Fruit fly (Drosophila melanogaster) whole organism, embryonic: ENCODE data around the gene VhaM9.7-c.

Source experiments
- Asciz ChIP-seq: fragments of 200-800 bp; sonication (Bioruptor generic); optimal IDR thresholded peaks from 2 replicates; lab custom pipeline; 2017; ENCODE audit warnings: missing biosample characterization, mild to moderate bottlenecking, missing genetic modification characterization, missing genetic modification reagents
- Atf3 ChIP-seq: fragments of 200-800 bp; sonication (Bioruptor generic); optimal IDR thresholded peaks from 3 replicates; lab custom pipeline; 2016; ENCODE audit warnings: missing biosample characterization, missing genetic modification characterization
- Bdp1 ChIP-seq: fragments of 200-800 bp; sonication (Bioruptor generic); optimal IDR thresholded peaks from 3 replicates; lab custom pipeline; 2016; ENCODE audit warnings: missing biosample characterization, missing genetic modification characterization
- CG10462 ChIP-seq: fragments of 200-800 bp; sonication (Bioruptor generic); optimal IDR thresholded peaks from 2 replicates; lab custom pipeline; 2016; ENCODE audit warnings: missing biosample characterization, missing genetic modification characterization
- CG10979 ChIP-seq: fragments of 200-800 bp; sonication (Bioruptor generic); optimal IDR thresholded peaks from 2 replicates; lab custom pipeline; 2018; ENCODE audit warnings: missing biosample characterization, mild to moderate bottlenecking, missing genetic modification characterization, moderate library complexity
- CG11085 ChIP-seq: fragments of 200-800 bp; sonication (Bioruptor generic); IDR thresholded peaks from 2 replicates; pipeline ENCODE4 v1.3.6; 2022; ENCODE audit warnings: missing biosample characterization, missing genetic modification characterization
- CG11093 ChIP-seq: fragments of 200-800 bp; sonication (Bioruptor generic); IDR thresholded peaks from 3 replicates; pipeline ENCODE4 v1.3.6; 2022; ENCODE audit warnings: missing biosample characterization, missing genetic modification characterization
- CG13287 ChIP-seq: fragments of 200-800 bp; sonication (Bioruptor generic); IDR thresholded peaks from 2 replicates; pipeline ENCODE4 v1.3.6; 2022; ENCODE audit warnings: missing biosample characterization, missing genetic modification characterization; ENCODE audit not compliant: partially characterized antibody
- CG14860 ChIP-seq: fragments of 200-800 bp; sonication (Bioruptor generic); IDR thresholded peaks from 3 replicates; pipeline ENCODE4 v1.3.6; 2022; ENCODE audit warnings: missing biosample characterization, missing genetic modification characterization; ENCODE audit not compliant: partially characterized antibody
- CG1832 ChIP-seq: fragments of 200-800 bp; sonication (Bioruptor generic); optimal IDR thresholded peaks from 2 replicates; lab custom pipeline; 2017; ENCODE audit warnings: missing biosample characterization, mild to moderate bottlenecking, missing genetic modification characterization, inconsistent platforms
- CG2875 ChIP-seq: fragments of 200-800 bp; sonication (Bioruptor generic); optimal IDR thresholded peaks from 2 replicates; lab custom pipeline; 2017; ENCODE audit warnings: missing biosample characterization, mild to moderate bottlenecking, missing genetic modification characterization, missing genetic modification reagents
- CG34224 ChIP-seq: fragments of 200-800 bp; sonication (Bioruptor generic); IDR thresholded peaks from 3 replicates; pipeline ENCODE4 v1.3.6; 2022; ENCODE audit warnings: missing biosample characterization, missing genetic modification characterization; ENCODE audit not compliant: partially characterized antibody
- CG4328 ChIP-seq: fragments of 200-800 bp; sonication (Bioruptor generic); optimal IDR thresholded peaks from 3 replicates; lab custom pipeline; 2017; ENCODE audit warnings: missing biosample characterization, missing genetic modification reagents, missing genetic modification characterization
- CG4617 ChIP-seq: fragments of 200-800 bp; sonication (Bioruptor generic); optimal IDR thresholded peaks from 3 replicates; lab custom pipeline; 2016; ENCODE audit warnings: missing biosample characterization, missing genetic modification characterization, borderline replicate concordance
- CG7556 ChIP-seq: fragments of 200-800 bp; sonication (Bioruptor generic); optimal IDR thresholded peaks from 2 replicates; lab custom pipeline; 2017; ENCODE audit warnings: missing biosample characterization, mild to moderate bottlenecking, missing genetic modification characterization
- CG8924 ChIP-seq: fragments of 200-800 bp; optimal IDR thresholded peaks from 3 replicates; lab custom pipeline; 2019; ENCODE audit warnings: missing biosample characterization, mild to moderate bottlenecking, missing genetic modification characterization, moderate library complexity
- CG9876 ChIP-seq: fragments of 200-800 bp; sonication (Bioruptor generic); optimal IDR thresholded peaks from 2 replicates; lab custom pipeline; 2016; ENCODE audit warnings: missing biosample characterization, missing genetic modification characterization
- Camta ChIP-seq: fragments of 200-800 bp; sonication (Bioruptor generic); optimal IDR thresholded peaks from 2 replicates; lab custom pipeline; 2016; ENCODE audit warnings: missing biosample characterization, missing genetic modification characterization
- CoRest ChIP-seq: fragments of 200-800 bp; sonication (Bioruptor generic); optimal IDR thresholded peaks from 3 replicates; lab custom pipeline; 2018; ENCODE audit warnings: missing biosample characterization, mild to moderate bottlenecking, missing genetic modification characterization, moderate library complexity
- E2f1 ChIP-seq: fragments of 200-800 bp; sonication (Bioruptor generic); IDR thresholded peaks from 2 replicates; pipeline ENCODE4 v1.3.6; 2022; ENCODE audit warnings: missing biosample characterization, missing genetic modification characterization
- Fer1 ChIP-seq: fragments of 200-800 bp; sonication (Bioruptor generic); optimal IDR thresholded peaks from 2 replicates; lab custom pipeline; 2017; ENCODE audit warnings: missing biosample characterization, mild to moderate bottlenecking, missing genetic modification characterization
- Fer3 ChIP-seq: fragments of 200-800 bp; sonication (Bioruptor generic); optimal IDR thresholded peaks from 2 replicates; lab custom pipeline; 2018; ENCODE audit warnings: missing biosample characterization, mild to moderate bottlenecking, missing genetic modification characterization, moderate library complexity
- Gug ChIP-seq: fragments of 200-800 bp; sonication (Bioruptor generic); IDR thresholded peaks from 4 replicates; pipeline ENCODE4 v1.3.6; 2022; ENCODE audit warnings: missing biosample characterization, missing genetic modification characterization
- Hsf ChIP-seq: fragments of 200-800 bp; sonication (Bioruptor generic); optimal IDR thresholded peaks from 3 replicates; lab custom pipeline; 2016; ENCODE audit warnings: missing biosample characterization, missing genetic modification characterization
- Jarid2 ChIP-seq: fragments of 200-800 bp; sonication (Bioruptor generic); optimal IDR thresholded peaks from 3 replicates; lab custom pipeline; 2017; ENCODE audit warnings: mild to moderate bottlenecking, missing biosample characterization, missing genetic modification reagents, missing genetic modification characterization
- Mad ChIP-seq: fragments of 200-800 bp; sonication (Bioruptor generic); optimal IDR thresholded peaks from 2 replicates; lab custom pipeline; 2016; ENCODE audit warnings: missing biosample characterization, missing genetic modification characterization
- Med ChIP-seq: fragments of 200-800 bp; sonication (Bioruptor generic); peaks from one replicate; lab custom pipeline; 2016; ENCODE audit warnings: missing biosample characterization, missing genetic modification characterization, mild to moderate bottlenecking, inconsistent platforms, moderate library complexity
- Myb ChIP-seq: fragments of 200-800 bp; sonication (Bioruptor generic); optimal IDR thresholded peaks from 2 replicates; lab custom pipeline; 2016; ENCODE audit warnings: missing biosample characterization, missing genetic modification characterization
- Nf-YA ChIP-seq: fragments of 200-800 bp; sonication (Bioruptor generic); IDR thresholded peaks from 2 replicates; pipeline ENCODE4 v1.3.6; 2022; ENCODE audit warnings: missing biosample characterization, missing genetic modification characterization
- Poxn ChIP-seq: fragments of 200-800 bp; sonication (Bioruptor generic); IDR thresholded peaks from 2 replicates; pipeline ENCODE4 v1.3.6; 2022; ENCODE audit warnings: missing biosample characterization, missing genetic modification characterization
- Xrp1 ChIP-seq: fragments of 200-800 bp; sonication (Bioruptor generic); IDR thresholded peaks from 2 replicates; pipeline ENCODE4 v1.3.6; 2022; ENCODE audit warnings: missing biosample characterization, missing genetic modification characterization
- ab ChIP-seq: fragments of 200-800 bp; sonication (Bioruptor generic); optimal IDR thresholded peaks from 2 replicates; lab custom pipeline; 2016; ENCODE audit warnings: missing biosample characterization, missing genetic modification characterization
- amos ChIP-seq: fragments of 200-800 bp; sonication (Bioruptor generic); IDR thresholded peaks from 2 replicates; pipeline ENCODE4 v1.3.6; 2022; ENCODE audit warnings: missing biosample characterization, missing genetic modification characterization; ENCODE audit not compliant: partially characterized antibody
- bbx ChIP-seq: fragments of 200-800 bp; sonication (Bioruptor generic); IDR thresholded peaks from 2 replicates; pipeline ENCODE4 v1.3.6; 2022; ENCODE audit warnings: missing biosample characterization, missing genetic modification characterization; ENCODE audit not compliant: partially characterized antibody
- bcd ChIP-seq: fragments of 200-800 bp; sonication (Bioruptor generic); optimal IDR thresholded peaks from 2 replicates; lab custom pipeline; 2017; ENCODE audit warnings: missing biosample characterization, mild to moderate bottlenecking, missing genetic modification characterization
- crol ChIP-seq: fragments of 200-800 bp; sonication (Bioruptor generic); IDR thresholded peaks from 2 replicates; pipeline ENCODE4 v1.3.6; 2022; ENCODE audit warnings: missing biosample characterization, missing genetic modification characterization
- cwo ChIP-seq: fragments of 200-800 bp; sonication (Bioruptor generic); optimal IDR thresholded peaks from 3 replicates; lab custom pipeline; 2017; ENCODE audit warnings: missing biosample characterization, missing genetic modification characterization, mild to moderate bottlenecking, moderate library complexity, missing genetic modification reagents
- dmrt99B ChIP-seq: fragments of 200-800 bp; sonication (Bioruptor generic); optimal IDR thresholded peaks from 2 replicates; lab custom pipeline; 2018; ENCODE audit warnings: missing biosample characterization, mild to moderate bottlenecking, missing genetic modification characterization, moderate library complexity
- eyg ChIP-seq: fragments of 200-800 bp; sonication (Bioruptor generic); optimal IDR thresholded peaks from 3 replicates; lab custom pipeline; 2016; ENCODE audit warnings: missing biosample characterization, missing genetic modification characterization
- lov ChIP-seq, 2 experiments: fragments of 200-800 bp in 1 of 2; fragments of >200 bp in 1 of 2; sonication (Bioruptor generic) in 1 of 2; IDR thresholded peaks in 1 of 2; optimal IDR thresholded peaks in 1 of 2; 2 replicates in 1 of 2; 3 replicates in 1 of 2; pipeline versions ENCODE4 v1.3.6 to Lab custom; 2017 to 2022; ENCODE audit warnings: missing biosample characterization in 1 of 2, missing genetic modification characterization in 1 of 2
- maf-S ChIP-seq: fragments of 200-800 bp; sonication (Bioruptor generic); optimal IDR thresholded peaks from 2 replicates; lab custom pipeline; 2016; ENCODE audit warnings: missing biosample characterization, missing genetic modification characterization
- mam ChIP-seq: fragments of 200-800 bp; sonication (Bioruptor generic); optimal IDR thresholded peaks from 3 replicates; lab custom pipeline; 2016; ENCODE audit warnings: missing biosample characterization, missing genetic modification characterization
- mld ChIP-seq: fragments of 200-800 bp; sonication (Bioruptor generic); IDR thresholded peaks from 3 replicates; pipeline ENCODE4 v1.3.6; 2022; ENCODE audit warnings: missing biosample characterization, missing genetic modification characterization; ENCODE audit not compliant: partially characterized antibody
- pum ChIP-seq: fragments of 200-800 bp; sonication (Bioruptor generic); optimal IDR thresholded peaks from 2 replicates; lab custom pipeline; 2016; ENCODE audit warnings: missing biosample characterization, missing genetic modification characterization
- sr ChIP-seq: fragments of 200-800 bp; sonication (Bioruptor generic); IDR thresholded peaks from 3 replicates; pipeline ENCODE4 v1.3.6; 2022; ENCODE audit warnings: missing biosample characterization, missing genetic modification characterization
- tap ChIP-seq: fragments of 200-800 bp; optimal IDR thresholded peaks from 3 replicates; lab custom pipeline; 2019; ENCODE audit warnings: missing biosample characterization, mild to moderate bottlenecking, missing genetic modification characterization, moderate library complexity
- trh ChIP-seq: fragments of 200-800 bp; sonication (Bioruptor generic); optimal IDR thresholded peaks from 2 replicates; lab custom pipeline; 2016; ENCODE audit warnings: missing biosample characterization, missing genetic modification characterization
- tx ChIP-seq: fragments of 200-800 bp; sonication (Bioruptor generic); optimal IDR thresholded peaks from 2 replicates; lab custom pipeline; 2016; ENCODE audit warnings: missing biosample characterization, missing genetic modification characterization
- vnd ChIP-seq: fragments of 200-800 bp; sonication (Bioruptor generic); IDR thresholded peaks from 3 replicates; pipeline ENCODE4 v1.3.6; 2022; ENCODE audit warnings: missing biosample characterization, missing genetic modification characterization; ENCODE audit not compliant: partially characterized antibody
- wek ChIP-seq: fragments of 200-800 bp; sonication (Bioruptor generic); optimal IDR thresholded peaks from 3 replicates; lab custom pipeline; 2018; ENCODE audit warnings: missing biosample characterization, mild to moderate bottlenecking, missing genetic modification characterization, moderate library complexity

VhaM9.7-c gene

DNA sequence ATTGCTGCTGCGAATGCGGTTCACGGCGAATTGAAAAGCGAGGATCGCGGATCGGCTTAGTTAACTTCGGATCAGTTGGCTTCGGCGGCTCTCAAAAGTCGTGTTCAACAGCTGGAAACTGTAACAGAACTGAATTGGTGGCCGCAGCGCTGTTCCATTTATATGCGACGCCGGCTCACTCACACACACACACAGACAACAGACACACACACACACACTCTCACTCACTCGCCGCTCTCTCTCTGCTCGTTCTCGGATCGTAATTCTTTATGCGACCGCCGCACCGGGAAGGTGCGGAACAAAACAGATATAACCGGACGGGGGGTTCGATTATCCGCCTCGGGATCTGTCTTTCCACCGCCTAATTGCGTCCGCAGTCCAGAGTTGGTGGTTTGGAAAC lies 40.5 kb upstream of the VhaM9.7-c start, which contains the start of gene CG46460 (continued):
- TF ChIP-seq mld (no peak), Bdp1 (no peak), Mad (no peak), vnd (GFP tag; lab: Robert Waterston, UW) (no peak), CG1832 (GFP tag; lab: Kevin White, UChicago) (no peak), Myb (GFP tag; lab: Kevin White, UChicago) (peak; percentile 6), Fer1 (no peak), Hsf (GFP tag; lab: Kevin White, UChicago) (no peak), Asciz (no peak), CG14860 (GFP tag; lab: Robert Waterston, UW) (no peak), trh (GFP tag; lab: Kevin White, UChicago) (no peak), CG7556 (no peak), CG13287 (GFP tag; lab: Robert Waterston, UW) (peak; percentile 36; the same call in 1 of the 2 replicates), tx (GFP tag; lab: Kevin White, UChicago) (no peak), Fer3 (tag; lab: Kevin White, UChicago) (no peak), Nf-YA (GFP tag; lab: Robert Waterston, UW) (no peak), CG9876 (GFP tag; lab: Kevin White, UChicago) (no peak), Poxn (GFP tag; lab: Robert Waterston, UW) (no peak), eyg (GFP tag; lab: Kevin White, UChicago) (no peak), CG34224 (no peak), mam (GFP tag; lab: Kevin White, UChicago) (no peak), CG11093 (GFP tag; lab: Robert Waterston, UW) (no peak), dmrt99B (tag; lab: Kevin White, UChicago) (no peak), maf-S (GFP tag; lab: Kevin White, UChicago) (no peak), pum (GFP tag; lab: Kevin White, UChicago) (no peak), ab (GFP tag; lab: Kevin White, UChicago) (no peak), amos (peak; percentile 19; the same call in 1 of the 2 replicates), CG11085 (GFP tag; lab: Robert Waterston, UW) (no peak), Med (GFP tag; lab: Kevin White, UChicago) (peak; percentile 84), CG4328 (GFP tag; lab: Kevin White, UChicago) (no peak), E2f1 (no peak), sr (GFP tag; lab: Robert Waterston, UW) (no peak), Jarid2 (GFP tag; lab: Kevin White, UChicago) (peak; percentile 84), cwo (GFP tag; lab: Kevin White, UChicago) (no peak), CG2875 (GFP tag; lab: Kevin White, UChicago) (no peak), wek (GFP tag; lab: Kevin White, UChicago) (no peak), CG10979 (tag; lab: Kevin White, UChicago) (no peak), Atf3 (GFP tag; lab: Kevin White, UChicago) (no peak), crol (peak; percentile 57), bbx (GFP tag; lab: Robert Waterston, UW) (no peak), Camta (no peak), lov (optimal IDR thresholded peaks at IDR 0.05; lab: Kevin White, UChicago) (no peak), lov (GFP tag; IDR thresholded peaks at IDR 0.05; lab: Robert Waterston, UW) (0 out of 3 replicates have a peak, but pooled peaks have one; percentile 28), CoRest (tag; lab: Kevin White, UChicago) (no peak), CG4617 (GFP tag; lab: Kevin White, UChicago) (no peak), tap (tag; lab: Kevin White, UChicago) (no peak), CG10462 (no peak), Gug (GFP tag; lab: Robert Waterston, UW) (no peak; the same call in 3 of the 4 replicates), bcd (GFP tag; lab: Kevin White, UChicago) (no peak), CG8924 (tag; lab: Kevin White, UChicago) (no peak), Xrp1 (no peak)
